Worm (Caenorhabditis elegans): ENCODE data around the gene F44E2.6.

Gene F44E2.6

DNA sequence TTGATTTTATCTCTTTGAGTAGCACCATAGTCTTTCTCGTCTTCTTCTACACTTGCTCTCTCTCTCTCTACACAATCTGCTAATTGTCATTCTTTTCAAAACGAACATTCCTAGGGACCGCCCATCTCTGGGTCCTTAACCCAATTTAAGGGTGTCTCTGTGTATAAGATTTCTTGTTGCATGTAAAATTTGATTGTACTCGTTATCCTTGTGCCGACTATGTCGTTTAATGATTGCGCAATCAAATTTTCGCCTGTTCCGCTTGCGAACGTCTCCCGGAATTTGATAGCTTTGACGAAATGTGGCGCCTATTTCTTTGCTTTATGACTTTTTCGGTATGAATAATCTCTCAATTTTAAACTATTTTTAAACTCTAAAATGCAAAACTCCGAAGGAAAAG, 33.9 kb downstream of the F44E2.6 start:
- TF ChIP-seq skn-1 (tag; optimal IDR thresholded peaks at IDR 0.05) (no peak), ceh-62 (tag; optimal IDR thresholded peaks at IDR 0.05) (no peak), cey-2 (tag; optimal IDR thresholded peaks at IDR 0.05; ENCODE audit: borderline replicate concordance, insufficient read depth) (no peak), daf-12 (tag; optimal IDR thresholded peaks at IDR 0.05) (no peak), unc-39 (tag; optimal IDR thresholded peaks at IDR 0.05) (no peak), lir-3 (tag; optimal IDR thresholded peaks at IDR 0.05) (no peak), lsy-2 (tag; optimal IDR thresholded peaks at IDR 0.05) (peak in 1 of 2 experiments; percentile 6), unc-62 (GFP tag; optimal IDR thresholded peaks at IDR 0.05 in 1 of 2) (peak in 1 of 2 experiments; percentile 68), unc-62 (tag; optimal IDR thresholded peaks at IDR 0.05) (no peak), ces-1 (GFP tag; optimal IDR thresholded peaks at IDR 0.05) (peak; percentile 90), aha-1 (tag) (no peak), ctbp-1 (GFP tag; IDR thresholded peaks at IDR 0.05) (0 out of 2 replicates have a peak, but pooled peaks have one; percentile 23), mes-2 (tag; optimal IDR thresholded peaks at IDR 0.05; ENCODE audit: poor library complexity, severe bottlenecking) (no peak), T20F7.1 (GFP tag; optimal IDR thresholded peaks at IDR 0.05) (no peak), fkh-10 (GFP tag; optimal IDR thresholded peaks at IDR 0.05) (peak; percentile 81)

DNA sequence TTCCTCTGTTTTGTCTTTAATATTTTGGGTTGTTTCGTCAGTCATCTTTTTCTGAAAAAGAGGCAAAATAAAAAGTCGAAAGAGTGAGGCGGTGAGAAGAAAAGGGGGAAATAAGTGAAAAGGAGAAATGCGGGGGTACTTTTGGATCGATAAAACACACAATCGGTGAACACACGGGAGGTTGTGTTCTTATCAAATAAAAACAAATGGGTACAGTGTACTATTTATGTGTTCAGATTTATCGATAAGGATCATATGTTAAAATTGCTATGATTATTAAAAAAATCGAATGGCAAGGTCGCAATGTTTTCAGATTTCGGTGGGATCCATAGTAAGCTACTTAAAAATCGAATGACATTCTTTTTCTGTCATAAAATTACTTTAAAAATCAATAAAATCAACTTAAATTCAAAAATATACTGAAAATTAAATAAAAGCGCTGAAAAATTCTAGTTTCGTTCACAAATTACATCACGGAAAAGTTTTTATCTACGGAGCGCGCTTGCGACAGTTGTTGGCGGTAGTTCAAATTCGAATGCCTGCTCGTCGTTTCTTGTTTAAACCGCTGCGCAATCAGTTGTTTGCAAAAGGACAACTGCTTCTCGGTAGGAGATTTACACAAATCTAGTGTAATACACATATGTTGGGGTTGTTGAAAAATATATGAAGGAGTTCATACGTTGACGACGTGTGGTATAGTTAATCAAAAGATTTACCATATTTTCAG, 35.6 kb downstream of the F44E2.6 start, which contains the start of gene prx-19:
Gene prx-19 (minus strand): TSS at position 51 of the 727 bp plus-strand sequence.
- TF ChIP-seq daf-19 (GFP tag; conservative IDR thresholded peaks at IDR 0.05) (no peak), dpl-1 (GFP tag; optimal IDR thresholded peaks at IDR 0.05) (peak; percentile 92), hlh-11 (tag; optimal IDR thresholded peaks at IDR 0.05) (peak; percentile 8), nhr-76 (tag; optimal IDR thresholded peaks at IDR 0.05) (no peak), lir-3 (tag; optimal IDR thresholded peaks at IDR 0.05) (no peak), skn-1 (tag; optimal IDR thresholded peaks at IDR 0.05) (no peak), mes-2 (tag; optimal IDR thresholded peaks at IDR 0.05; ENCODE audit: poor library complexity, severe bottlenecking) (peak; percentile 48), dmd-9 (GFP tag; IDR thresholded peaks at IDR 0.05) (no peak), lin-38 (GFP tag; IDR thresholded peaks at IDR 0.05) (peak; percentile 87), ctbp-1 (GFP tag; IDR thresholded peaks at IDR 0.05) (no peak), Y105C5A.15 (GFP tag; IDR thresholded peaks at IDR 0.05) (no peak), dve-1 (tag; optimal IDR thresholded peaks at IDR 0.05; ENCODE audit: insufficient read depth) (no peak), unc-62 (GFP tag; optimal IDR thresholded peaks at IDR 0.05 in 1 of 2) (peak in 1 of 2 experiments; percentile 39), unc-62 (tag; optimal IDR thresholded peaks at IDR 0.05) (no peak), tra-1 (GFP tag; IDR thresholded peaks at IDR 0.05) (no peak), hlh-30 (tag; optimal IDR thresholded peaks at IDR 0.05; ENCODE audit: insufficient read depth) (peak; percentile 47), madf-5 (GFP tag; IDR thresholded peaks at IDR 0.05) (no peak), nhr-28 (tag; optimal IDR thresholded peaks at IDR 0.05) (peak; percentile 49), daf-16 (GFP tag; optimal IDR thresholded peaks at IDR 0.05) (no peak), daf-16 (tag; optimal IDR thresholded peaks at IDR 0.05) (peak; percentile 13), lsy-2 (tag; optimal IDR thresholded peaks at IDR 0.05) (peak in 1 of 2 experiments; percentile 55)

DNA sequence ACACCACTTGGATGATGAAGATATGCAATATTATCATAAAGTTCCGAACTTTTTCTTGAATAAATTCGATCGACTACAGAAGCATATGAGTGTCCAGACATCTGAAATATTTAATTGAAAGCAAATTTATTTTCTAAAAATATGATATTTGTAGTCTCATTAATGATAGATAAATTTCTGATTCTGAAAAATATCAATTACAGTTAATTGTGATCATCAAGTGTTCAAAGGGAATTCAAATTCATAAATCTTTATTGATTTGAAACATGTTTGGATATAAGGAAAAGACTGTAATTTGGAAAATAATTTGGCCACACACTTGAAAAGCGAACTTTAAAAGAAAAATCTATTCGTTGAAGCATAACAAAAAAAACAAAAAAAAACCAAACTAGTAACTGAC, 37.8 kb downstream of the F44E2.6 start, which contains the start of gene F54F2.7:
Gene F54F2.7 (minus strand): TSS at position 101 of the 400 bp plus-strand sequence.
- TF ChIP-seq ama-1 (optimal IDR thresholded peaks at IDR 0.05) (no peak), fos-1 (tag; optimal IDR thresholded peaks at IDR 0.05) (no peak), arid-1 (GFP tag; conservative IDR thresholded peaks at IDR 0.05) (no peak), zag-1 (tag; optimal IDR thresholded peaks at IDR 0.05) (no peak), rbr-2 (tag; optimal IDR thresholded peaks at IDR 0.05) (no peak), F49E8.2 (tag; optimal IDR thresholded peaks at IDR 0.05; ENCODE audit: borderline replicate concordance) (no peak), ZK337.2 (GFP tag; IDR thresholded peaks at IDR 0.05) (no peak), gei-8 (GFP tag; optimal IDR thresholded peaks at IDR 0.05) (no peak), skn-1 (tag; optimal IDR thresholded peaks at IDR 0.05) (no peak), daf-12 (tag; optimal IDR thresholded peaks at IDR 0.05) (no peak), ceh-20 (GFP tag; IDR thresholded peaks at IDR 0.05) (no peak), zfp-2 (tag; optimal IDR thresholded peaks at IDR 0.05) (no peak), hlh-30 (tag; optimal IDR thresholded peaks at IDR 0.05; ENCODE audit: insufficient read depth) (no peak), tra-1 (GFP tag; IDR thresholded peaks at IDR 0.05) (no peak), ctbp-1 (GFP tag; IDR thresholded peaks at IDR 0.05) (no peak), hmg-1.1 (GFP tag; IDR thresholded peaks at IDR 0.05) (no peak), lin-1 (GFP tag; IDR thresholded peaks at IDR 0.05) (no peak), dve-1 (tag; optimal IDR thresholded peaks at IDR 0.05; ENCODE audit: insufficient read depth) (no peak), aly-2 (tag; optimal IDR thresholded peaks at IDR 0.05) (no peak), egl-27 (tag; optimal IDR thresholded peaks at IDR 0.05) (no peak)

Data from whole organism, L4 larva.